Worm (Caenorhabditis elegans) whole organism, L4 larva: ENCODE measurements around the gene gpa-18.

Experiments
- F10B5.3 ChIP-seq: sonication (generic microtip); optimal IDR thresholded peaks from 2 replicates; lab custom pipeline; 2016; ENCODE audit warnings: mild to moderate bottlenecking, missing genetic modification characterization, missing compliant biosample characterization
- T26A8.4 ChIP-seq: fragments of 200-800 bp; sonication (Bioruptor generic); IDR thresholded peaks from 2 replicates; pipeline ENCODE4 v1.3.6; 2022; ENCODE audit warnings: missing genetic modification characterization, missing compliant biosample characterization
- Y75B8A.6 ChIP-seq: fragments of 200-800 bp; sonication (Bioruptor generic); IDR thresholded peaks from 2 replicates; pipeline ENCODE4 v1.3.6; 2022; ENCODE audit warnings: missing genetic modification reagents, missing genetic modification characterization, missing compliant biosample characterization
- arid-1 ChIP-seq: fragments of 200-800 bp; sonication (Bioruptor generic); conservative IDR thresholded peaks from 2 replicates; pipeline ENCODE4 v1.3.6; 2022; ENCODE audit warnings: missing genetic modification reagents, missing genetic modification characterization, missing compliant biosample characterization
- lin-13 ChIP-seq: fragments of 150-350 bp; optimal IDR thresholded peaks from 2 replicates; lab custom pipeline; 2014; ENCODE audit warnings: missing biosample characterization, missing genetic modification reagents, missing genetic modification characterization
- lin-38 ChIP-seq: fragments of 200-800 bp; sonication (Bioruptor generic); IDR thresholded peaks from 2 replicates; pipeline ENCODE4 v1.3.6; 2022; ENCODE audit warnings: missing genetic modification reagents, missing genetic modification characterization, missing compliant biosample characterization
- lin-39 ChIP-seq: fragments of 150-350 bp; optimal IDR thresholded peaks from 2 replicates; lab custom pipeline; 2014; ENCODE audit warnings: missing biosample characterization, missing genetic modification reagents, missing genetic modification characterization
- skn-1 ChIP-seq: fragments of 150-350 bp; optimal IDR thresholded peaks from 2 replicates; lab custom pipeline; 2014; ENCODE audit warnings: missing biosample characterization, missing genetic modification characterization
- snpc-4 ChIP-seq: fragments of 150-350 bp; optimal IDR thresholded peaks from 2 replicates; lab custom pipeline; 2014; ENCODE audit warnings: missing biosample characterization, missing genetic modification characterization
- unc-39 ChIP-seq: sonication (generic microtip); optimal IDR thresholded peaks from 2 replicates; lab custom pipeline; 2017; ENCODE audit warnings: missing biosample characterization, missing genetic modification characterization
- ztf-11 ChIP-seq: fragments of 150-350 bp; optimal IDR thresholded peaks from 2 replicates; lab custom pipeline; 2014; ENCODE audit warnings: missing biosample characterization, missing genetic modification characterization

ce11 chrIV:5169335-5169734, 26.1 kb downstream of the gpa-18 start:
- TF ChIP-seq lin-13 (GFP tag; lab: Kevin White, UChicago) (no peak), skn-1 (tag; lab: Kevin White, UChicago) (no peak), lin-38 (GFP tag; lab: Robert Waterston, UW) (no peak), F10B5.3 (tag; lab: Kevin White, UChicago) (no peak), Y75B8A.6 (GFP tag; lab: Robert Waterston, UW) (no peak), unc-39 (tag; lab: Kevin White, UChicago) (no peak), lin-39 (tag; lab: Kevin White, UChicago) (no peak), T26A8.4 (no peak), arid-1 (GFP tag; lab: Robert Waterston, UW) (no peak), ztf-11 (no peak), snpc-4 (tag; lab: Kevin White, UChicago) (no peak)
